Worm (Caenorhabditis elegans): Measurements from ENCODE around the gene mltn-6.

Gene mltn-6

ce11 chrV:343128-343527 lies 21.6 kb upstream of the mltn-6 start, which contains the start of gene wago-10:
TSS of gene wago-10 (plus strand) at chrV:343428.
- TF ChIP-seq tbx-37 (GFP tag; conservative IDR thresholded peaks at IDR 0.05) (no peak), tra-4 (tag; optimal IDR thresholded peaks at IDR 0.05) (no peak), sea-1 (GFP tag; conservative IDR thresholded peaks at IDR 0.05) (no peak), hnd-1 (tag; optimal IDR thresholded peaks at IDR 0.05) (no peak), ets-7 (tag; optimal IDR thresholded peaks at IDR 0.05) (no peak), ceh-13 (GFP tag; optimal IDR thresholded peaks at IDR 0.05) (no peak), ama-1 (optimal IDR thresholded peaks at IDR 0.05) (no peak)

- TF ChIP-seq hnd-1 (tag; optimal IDR thresholded peaks at IDR 0.05), result no peak
Measured at ce11 chrV:343546-343945, 21.2 kb upstream of the mltn-6 start.

- TF ChIP-seq hmg-4 (GFP tag; optimal IDR thresholded peaks at IDR 0.05), result no peak
Measured at ce11 chrV:346005-346404, 18.7 kb upstream of the mltn-6 start.

ce11 chrV:347561-348345 lies 17.0 kb upstream of the mltn-6 start:
- TF ChIP-seq aly-1 (tag; optimal IDR thresholded peaks at IDR 0.05) (no peak), hnd-1 (tag; optimal IDR thresholded peaks at IDR 0.05) (no peak), ama-1 (optimal IDR thresholded peaks at IDR 0.05) (no peak), F13C5.2 (tag; optimal IDR thresholded peaks at IDR 0.05) (no peak), flt-1 (GFP tag; IDR thresholded peaks at IDR 0.05) (no peak), tbx-37 (GFP tag; conservative IDR thresholded peaks at IDR 0.05) (no peak), ceh-36 (tag; optimal IDR thresholded peaks at IDR 0.05) (no peak), tra-4 (tag; optimal IDR thresholded peaks at IDR 0.05) (no peak), B0310.2 (tag; optimal IDR thresholded peaks at IDR 0.05) (no peak), hmbx-1 (tag; optimal IDR thresholded peaks at IDR 0.05) (no peak), ceh-13 (GFP tag; optimal IDR thresholded peaks at IDR 0.05) (no peak), tbx-11 (GFP tag; IDR thresholded peaks at IDR 0.05) (no peak), pes-1 (GFP tag; IDR thresholded peaks at IDR 0.05) (no peak)

ce11 chrV:349054-349453 lies 15.7 kb upstream of the mltn-6 start, which contains the start of gene atg-9:
TSS of gene atg-9 (plus strand) at chrV:349385.
- TF ChIP-seq aly-1 (tag; optimal IDR thresholded peaks at IDR 0.05) (no peak), F13C5.2 (tag; optimal IDR thresholded peaks at IDR 0.05) (peak; percentile 36), ama-1 (optimal IDR thresholded peaks at IDR 0.05) (no peak), B0310.2 (tag; optimal IDR thresholded peaks at IDR 0.05) (no peak)

ce11 chrV:350822-351221 lies 13.9 kb upstream of the mltn-6 start:
- no peak for TF ChIP-seq ets-7 (tag; optimal IDR thresholded peaks at IDR 0.05)
- no peak for TF ChIP-seq flt-1 (GFP tag; IDR thresholded peaks at IDR 0.05)
- no peak for TF ChIP-seq ceh-13 (GFP tag; optimal IDR thresholded peaks at IDR 0.05)

ce11 chrV:351787-352186 lies 13.0 kb upstream of the mltn-6 start:
- TF ChIP-seq ceh-36 (tag; optimal IDR thresholded peaks at IDR 0.05) (no peak), scrt-1 (GFP tag; IDR thresholded peaks at IDR 0.05) (no peak), F13C5.2 (tag; optimal IDR thresholded peaks at IDR 0.05) (no peak), ets-7 (tag; optimal IDR thresholded peaks at IDR 0.05) (no peak), aly-1 (tag; optimal IDR thresholded peaks at IDR 0.05) (no peak), pes-1 (GFP tag; IDR thresholded peaks at IDR 0.05) (no peak), ama-1 (optimal IDR thresholded peaks at IDR 0.05) (no peak), hmg-4 (GFP tag; optimal IDR thresholded peaks at IDR 0.05) (no peak), hmbx-1 (tag; optimal IDR thresholded peaks at IDR 0.05) (no peak), flt-1 (GFP tag; IDR thresholded peaks at IDR 0.05) (no peak), tbx-11 (GFP tag; IDR thresholded peaks at IDR 0.05) (no peak), hnd-1 (tag; optimal IDR thresholded peaks at IDR 0.05) (no peak), sea-1 (GFP tag; conservative IDR thresholded peaks at IDR 0.05) (no peak)

ce11 chrV:356959-357702 lies 7.6 kb upstream of the mltn-6 start:
- TF ChIP-seq pes-1 (GFP tag; IDR thresholded peaks at IDR 0.05) (no peak), hmbx-1 (tag; optimal IDR thresholded peaks at IDR 0.05) (no peak), F13C5.2 (tag; optimal IDR thresholded peaks at IDR 0.05) (no peak), ceh-13 (GFP tag; optimal IDR thresholded peaks at IDR 0.05) (no peak), ets-7 (tag; optimal IDR thresholded peaks at IDR 0.05) (no peak), hmg-4 (GFP tag; optimal IDR thresholded peaks at IDR 0.05) (no peak), B0310.2 (tag; optimal IDR thresholded peaks at IDR 0.05) (no peak), aly-1 (tag; optimal IDR thresholded peaks at IDR 0.05) (no peak), scrt-1 (GFP tag; IDR thresholded peaks at IDR 0.05) (no peak), tbx-37 (GFP tag; conservative IDR thresholded peaks at IDR 0.05) (no peak), hnd-1 (tag; optimal IDR thresholded peaks at IDR 0.05) (no peak), tbx-11 (GFP tag; IDR thresholded peaks at IDR 0.05) (no peak), tra-4 (tag; optimal IDR thresholded peaks at IDR 0.05) (no peak), sea-1 (GFP tag; conservative IDR thresholded peaks at IDR 0.05) (no peak), ceh-36 (tag; optimal IDR thresholded peaks at IDR 0.05) (no peak)

All from whole organism, early embryonic.